Worm (Caenorhabditis elegans): ENCODE measurements around the gene egl-6.

ce11 chrX:5941325-5941724, 10.4 kb downstream of the egl-6 start:
- TF ChIP-seq lsy-2 (tag; optimal IDR thresholded peaks at IDR 0.05), result no peak
- TF ChIP-seq skn-1 (tag; optimal IDR thresholded peaks at IDR 0.05), result no peak
- TF ChIP-seq nhr-237 (tag; optimal IDR thresholded peaks at IDR 0.05), result no peak
- TF ChIP-seq egl-27 (tag; optimal IDR thresholded peaks at IDR 0.05), result no peak
